Worm (Caenorhabditis elegans) whole organism, young adult: ENCODE measurements around the gene F11A5.16.

Experiments used
- B0261.1 ChIP-seq: sonication (generic microtip); optimal IDR thresholded peaks from 2 replicates; lab custom pipeline; 2016; ENCODE audit warnings: mild to moderate bottlenecking, missing genetic modification characterization, moderate library complexity, missing compliant biosample characterization
- B0336.3 ChIP-seq: fragments of 200-800 bp; sonication (Bioruptor generic); IDR thresholded peaks from 2 replicates; pipeline ENCODE4 v1.3.6; 2022; ENCODE audit warnings: missing genetic modification characterization, missing compliant biosample characterization
- F22D6.2 ChIP-seq: sonication (generic microtip); optimal IDR thresholded peaks from 2 replicates; lab custom pipeline; 2016; ENCODE audit warnings: mild to moderate bottlenecking, missing genetic modification characterization, missing compliant biosample characterization
- F33H1.4 ChIP-seq: fragments of 200-800 bp; sonication (Bioruptor generic); IDR thresholded peaks from 2 replicates; pipeline ENCODE4 v1.3.6; 2022; ENCODE audit warnings: missing genetic modification reagents, missing genetic modification characterization, missing compliant biosample characterization
- F39B2.1 ChIP-seq: fragments of 200-800 bp; sonication (Bioruptor generic); IDR thresholded peaks from 2 replicates; pipeline ENCODE4 v1.3.6; 2022; ENCODE audit warnings: missing genetic modification reagents, missing genetic modification characterization, missing compliant biosample characterization
- F49E8.2 ChIP-seq: sonication (generic microtip); optimal IDR thresholded peaks from 3 replicates; lab custom pipeline; 2017; ENCODE audit warnings: missing genetic modification characterization, mild to moderate bottlenecking, missing compliant biosample characterization, antibody characterized with exemption, moderate library complexity; ENCODE audit not compliant: insufficient read depth
- F52B5.7 ChIP-seq: sonication (generic microtip); optimal IDR thresholded peaks from 2 replicates; lab custom pipeline; 2016; ENCODE audit warnings: mild to moderate bottlenecking, missing genetic modification characterization, missing compliant biosample characterization
- T07F8.4 ChIP-seq: sonication (generic microtip); optimal IDR thresholded peaks from 2 replicates; lab custom pipeline; 2016; ENCODE audit warnings: mild to moderate bottlenecking, missing genetic modification characterization, moderate library complexity, missing compliant biosample characterization
- T26A5.8 ChIP-seq: sonication (generic microtip); optimal IDR thresholded peaks from 2 replicates; lab custom pipeline; 2016; ENCODE audit warnings: missing genetic modification characterization, missing compliant biosample characterization
- ama-1 ChIP-seq, 3 experiments: fragments of 150-350 bp in 1 of 3; sonication (generic microtip) in 2 of 3; optimal IDR thresholded peaks; 2 replicates each; lab custom pipeline; 2014 to 2018; ENCODE audit warnings: missing biosample characterization in 2 of 3, missing genetic modification characterization in 2 of 3, missing genetic modification reagents in 2 of 3
- aptf-2 ChIP-seq: fragments of 200-800 bp; sonication (Bioruptor generic); conservative IDR thresholded peaks from 2 replicates; pipeline ENCODE4 v1.3.6; 2022; ENCODE audit warnings: missing genetic modification reagents, missing genetic modification characterization, missing compliant biosample characterization
- attf-5 ChIP-seq: fragments of 200-800 bp; sonication (Bioruptor generic); optimal IDR thresholded peaks from 2 replicates; lab custom pipeline; 2018; ENCODE audit warnings: mild to moderate bottlenecking, missing genetic modification characterization, missing compliant biosample characterization
- ccch-3 ChIP-seq: fragments of 200-800 bp; sonication (Bioruptor generic); optimal IDR thresholded peaks from 2 replicates; lab custom pipeline; 2018; ENCODE audit warnings: mild to moderate bottlenecking, missing genetic modification characterization, missing compliant biosample characterization
- cebp-2 ChIP-seq: fragments of 200-800 bp; sonication (Bioruptor generic); IDR thresholded peaks from 2 replicates; pipeline ENCODE4 v1.3.6; 2022; ENCODE audit warnings: missing genetic modification characterization, missing compliant biosample characterization
- ceh-27 ChIP-seq: fragments of 200-800 bp; sonication (Bioruptor generic); optimal IDR thresholded peaks from 2 replicates; lab custom pipeline; 2018; ENCODE audit warnings: mild to moderate bottlenecking, missing genetic modification characterization, moderate library complexity, missing compliant biosample characterization
- die-1 ChIP-seq: sonication (generic microtip); optimal IDR thresholded peaks from 2 replicates; lab custom pipeline; 2016; ENCODE audit warnings: missing genotype, mild to moderate bottlenecking, missing genetic modification characterization, missing compliant biosample characterization
- dpl-1 ChIP-seq: fragments of 150-350 bp; optimal IDR thresholded peaks from 2 replicates; lab custom pipeline; 2014; ENCODE audit warnings: missing biosample characterization, missing genetic modification reagents, missing genetic modification characterization
- egrh-3 ChIP-seq: fragments of 200-800 bp; sonication (Bioruptor generic); IDR thresholded peaks from 2 replicates; pipeline ENCODE4 v1.3.6; 2022; ENCODE audit warnings: missing genetic modification reagents, missing genetic modification characterization, missing compliant biosample characterization
- hsf-1 ChIP-seq: fragments of 200-800 bp; sonication (Bioruptor generic); IDR thresholded peaks from 2 replicates; pipeline ENCODE4 v1.3.6; 2022; ENCODE audit warnings: missing genetic modification reagents, missing genetic modification characterization, missing compliant biosample characterization
- let-526 ChIP-seq: fragments of 200-800 bp; sonication (Bioruptor generic); IDR thresholded peaks from 2 replicates; pipeline ENCODE4 v1.3.6; 2022; ENCODE audit warnings: missing genetic modification reagents, missing genetic modification characterization, missing compliant biosample characterization
- lin-26 ChIP-seq: fragments of 200-800 bp; sonication (Bioruptor generic); IDR thresholded peaks from 2 replicates; pipeline ENCODE4 v1.3.6; 2022; ENCODE audit warnings: missing genetic modification reagents, missing genetic modification characterization, missing compliant biosample characterization
- lin-35 ChIP-seq, 3 experiments: fragments of 150-350 bp in 2 of 3; sonication (generic microtip) in 1 of 3; optimal IDR thresholded peaks; 2 replicates each; lab custom pipeline; 2014 to 2018; ENCODE audit warnings: missing biosample characterization in 3 of 3, missing genetic modification characterization in 3 of 3, missing genetic modification reagents in 3 of 3
- lin-54 ChIP-seq: fragments of 200-800 bp; sonication (Bioruptor generic); optimal IDR thresholded peaks from 2 replicates; lab custom pipeline; 2018; ENCODE audit warnings: mild to moderate bottlenecking, missing genetic modification characterization, missing compliant biosample characterization
- lsy-27 ChIP-seq: sonication (generic microtip); optimal IDR thresholded peaks from 2 replicates; lab custom pipeline; 2017; ENCODE audit warnings: missing genetic modification characterization, mild to moderate bottlenecking, missing compliant biosample characterization, antibody characterized with exemption, missing genotype, borderline replicate concordance; ENCODE audit not compliant: insufficient read depth
- madf-6 ChIP-seq: fragments of 200-800 bp; sonication (Bioruptor generic); IDR thresholded peaks from 2 replicates; pipeline ENCODE4 v1.3.6; 2022; ENCODE audit warnings: missing genetic modification reagents, missing genetic modification characterization, missing compliant biosample characterization
- mcd-1 ChIP-seq: fragments of 200-800 bp; sonication (Bioruptor generic); IDR thresholded peaks from 2 replicates; pipeline ENCODE4 v1.3.6; 2022; ENCODE audit warnings: missing genetic modification reagents, missing genetic modification characterization, missing compliant biosample characterization
- mes-4 ChIP-seq: sonication (generic microtip); optimal IDR thresholded peaks from 2 replicates; lab custom pipeline; 2016; ENCODE audit warnings: missing genotype, missing genetic modification characterization, missing compliant biosample characterization
- nfyb-1 ChIP-seq: fragments of 200-800 bp; sonication (Bioruptor generic); IDR thresholded peaks from 2 replicates; pipeline ENCODE4 v1.3.6; 2022; ENCODE audit warnings: missing genetic modification reagents, missing genetic modification characterization, missing compliant biosample characterization
- nhr-179 ChIP-seq: sonication (generic microtip); optimal IDR thresholded peaks from 2 replicates; lab custom pipeline; 2016; ENCODE audit warnings: mild to moderate bottlenecking, missing genetic modification characterization, missing compliant biosample characterization
- nhr-90 ChIP-seq: sonication (generic microtip); optimal IDR thresholded peaks from 2 replicates; lab custom pipeline; 2016; ENCODE audit warnings: missing genotype, mild to moderate bottlenecking, missing genetic modification characterization, missing compliant biosample characterization
- rcor-1 ChIP-seq: fragments of 200-800 bp; sonication (Bioruptor generic); IDR thresholded peaks from 2 replicates; pipeline ENCODE4 v1.3.6; 2022; ENCODE audit warnings: missing genetic modification reagents, missing genetic modification characterization, missing compliant biosample characterization
- repo-1 ChIP-seq: sonication (generic microtip); optimal IDR thresholded peaks from 2 replicates; lab custom pipeline; 2017; ENCODE audit warnings: mild to moderate bottlenecking, missing genetic modification characterization, missing compliant biosample characterization
- snpc-1.3 ChIP-seq: sonication (generic microtip); optimal IDR thresholded peaks from 2 replicates; lab custom pipeline; 2017; ENCODE audit warnings: missing genetic modification characterization, mild to moderate bottlenecking, missing compliant biosample characterization, antibody characterized with exemption, moderate library complexity, missing genotype, missing genetic modification reagents; ENCODE audit not compliant: insufficient read depth
- snpc-3.4 ChIP-seq: sonication (generic microtip); optimal IDR thresholded peaks from 2 replicates; lab custom pipeline; 2017; ENCODE audit warnings: missing genetic modification characterization, mild to moderate bottlenecking, missing compliant biosample characterization, antibody characterized with exemption, moderate library complexity, missing genotype, missing genetic modification reagents
- tbp1 ChIP-seq: fragments of 200-800 bp; sonication (Bioruptor generic); optimal IDR thresholded peaks from 2 replicates; lab custom pipeline; 2018; ENCODE audit warnings: mild to moderate bottlenecking, missing genetic modification characterization, missing compliant biosample characterization
- unc-130 ChIP-seq: sonication (generic microtip); optimal IDR thresholded peaks from 2 replicates; lab custom pipeline; 2016; ENCODE audit warnings: missing genetic modification reagents, missing genetic modification characterization, missing compliant biosample characterization
- zim-3 ChIP-seq: sonication (generic microtip); optimal IDR thresholded peaks from 2 replicates; lab custom pipeline; 2017; ENCODE audit warnings: mild to moderate bottlenecking, missing genetic modification characterization, moderate library complexity, missing compliant biosample characterization
- ztf-18 ChIP-seq: sonication (generic microtip); optimal IDR thresholded peaks from 2 replicates; lab custom pipeline; 2016; ENCODE audit warnings: missing genotype, mild to moderate bottlenecking, missing genetic modification characterization, missing compliant biosample characterization
- ztf-22 ChIP-seq: fragments of 200-800 bp; sonication (Bioruptor generic); optimal IDR thresholded peaks from 2 replicates; lab custom pipeline; 2018; ENCODE audit warnings: mild to moderate bottlenecking, missing genetic modification characterization, moderate library complexity, missing compliant biosample characterization

Gene F11A5.16

DNA sequence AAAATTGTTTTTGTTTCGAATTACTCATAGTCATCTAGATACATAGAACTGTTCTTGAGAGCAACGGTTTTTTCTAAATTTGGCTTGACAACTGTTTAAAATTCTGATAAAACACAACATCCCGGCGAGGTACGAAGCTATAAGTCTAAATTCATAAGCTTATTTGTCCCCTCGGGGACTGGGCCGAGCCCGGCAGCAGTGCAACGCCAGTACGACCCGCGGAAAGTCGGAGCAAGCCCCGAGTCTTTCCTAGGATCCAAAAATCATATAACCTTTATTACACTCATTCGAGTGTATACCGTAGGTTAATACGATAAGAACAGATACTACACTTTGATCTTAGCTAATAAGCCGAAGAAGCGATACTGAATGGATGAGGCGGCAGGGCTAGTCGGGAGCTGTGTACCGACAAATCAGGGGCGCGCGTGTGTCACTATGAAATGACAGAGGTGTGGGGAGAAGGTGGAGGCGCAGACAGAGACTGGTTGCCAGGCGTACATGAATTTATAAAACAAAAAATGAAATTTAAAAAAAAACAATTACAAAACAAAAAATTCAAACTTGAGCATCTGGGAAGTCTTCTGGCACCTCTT is 14.9 kb downstream of the F11A5.16 start (continued):
- TF ChIP-seq dpl-1 (GFP tag; lab: Kevin White, UChicago) (no peak), B0336.3 (peak; percentile 65), nhr-179 (tag; lab: Kevin White, UChicago) (no peak), nfyb-1 (GFP tag; lab: Robert Waterston, UW) (peak; percentile 42; the same call in 1 of the 2 replicates), die-1 (tag; lab: Kevin White, UChicago) (peak; percentile 45), egrh-3 (0 out of 2 replicates have a peak, but pooled peaks have one; percentile 28), aptf-2 (GFP tag; lab: Robert Waterston, UW) (0 out of 2 replicates have a peak, but pooled peaks have one; percentile 29), unc-130 (GFP tag; lab: Kevin White, UChicago) (peak; percentile 13), lin-26 (peak; percentile 82), T26A5.8 (no peak), F49E8.2 (tag; lab: Kevin White, UChicago) (peak; percentile 62), tbp1 (GFP tag; lab: Kevin White, UChicago) (peak; percentile 70), madf-6 (GFP tag; lab: Robert Waterston, UW) (peak; percentile 73), ceh-27 (GFP tag; lab: Kevin White, UChicago) (no peak), mcd-1 (GFP tag; lab: Robert Waterston, UW) (peak; percentile 32), snpc-3.4 (tag; lab: Kevin White, UChicago) (peak; percentile 74), ztf-18 (tag; lab: Kevin White, UChicago) (peak; percentile 27), F33H1.4 (GFP tag; lab: Robert Waterston, UW) (peak; percentile 14; the same call in 1 of the 2 replicates)

ce11 chrV:16226581-16226980 is 15.8 kb downstream of the F11A5.16 start, which contains the start of gene F11A5.13:
F11A5.13 (minus strand) TSS chrV:16226681.
- TF ChIP-seq ztf-22 (GFP tag; lab: Kevin White, UChicago), result no peak
- no peak for TF ChIP-seq B0336.3

ce11 chrV:16229439-16229838 is 18.7 kb downstream of the F11A5.16 start:
- TF ChIP-seq repo-1 (tag; lab: Kevin White, UChicago), result no peak
- no peak for TF ChIP-seq let-526 (GFP tag; lab: Robert Waterston, UW)
- no peak for TF ChIP-seq T07F8.4 (tag; lab: Kevin White, UChicago)
- TF ChIP-seq nhr-90 (tag; lab: Kevin White, UChicago), result no peak
- no peak for TF ChIP-seq F22D6.2 (tag; lab: Kevin White, UChicago)
- TF ChIP-seq lin-54 (GFP tag; lab: Kevin White, UChicago), result no peak
- TF ChIP-seq zim-3 (tag; lab: Kevin White, UChicago), result no peak
- no peak for TF ChIP-seq ccch-3 (GFP tag; lab: Kevin White, UChicago)
- TF ChIP-seq hsf-1 (GFP tag; lab: Robert Waterston, UW), result no peak
- no peak for TF ChIP-seq attf-5 (GFP tag; lab: Kevin White, UChicago)
- TF ChIP-seq mes-4, result no peak
- TF ChIP-seq aptf-2 (GFP tag; lab: Robert Waterston, UW), result no peak
- TF ChIP-seq rcor-1 (GFP tag; lab: Robert Waterston, UW), result no peak

- no peak for TF ChIP-seq mes-4
- no peak for TF ChIP-seq ama-1 (optimal IDR thresholded peaks at IDR 0.05; lab: Kevin White, UChicago)
- no peak for TF ChIP-seq ama-1 (GFP tag; optimal IDR thresholded peaks at IDR 0.05; lab: Kevin White, UChicago)
- TF ChIP-seq snpc-1.3 (tag; lab: Kevin White, UChicago), result no peak
- TF ChIP-seq F52B5.7 (tag; lab: Kevin White, UChicago), result no peak
- no peak for TF ChIP-seq lin-35 (GFP tag; optimal IDR thresholded peaks at IDR 0.05; lab: Kevin White, UChicago)
- no peak for TF ChIP-seq cebp-2
- TF ChIP-seq F49E8.2 (tag; lab: Kevin White, UChicago), result no peak
- no peak for TF ChIP-seq hsf-1 (GFP tag; lab: Robert Waterston, UW)
- no peak for TF ChIP-seq B0261.1 (tag; lab: Kevin White, UChicago)
- no peak for TF ChIP-seq lsy-27 (tag; lab: Kevin White, UChicago)
- no peak for TF ChIP-seq F39B2.1 (GFP tag; lab: Robert Waterston, UW)
Observed at ce11 chrV:16229896-16230295, 19.1 kb downstream of the F11A5.16 start, which contains the start of the genes F21H7.2 and F21H7.12. F21H7.2 (minus strand) TSS chrV:16229996. F21H7.12 (plus strand) TSS chrV:16230165.
